Worm (Caenorhabditis elegans) whole organism, late embryonic: ENCODE results near the gene clec-61.

Experiments
- F13H6.1 ChIP-seq: sonication (generic microtip); optimal IDR thresholded peaks from 2 replicates; lab custom pipeline; 2016; ENCODE audit warnings: missing genetic modification characterization, missing compliant biosample characterization
- ama-1 ChIP-seq: fragments of 150-350 bp; optimal IDR thresholded peaks from 2 replicates; lab custom pipeline; 2014
- ceh-19 ChIP-seq: fragments of 200-800 bp; sonication (Bioruptor generic); optimal IDR thresholded peaks from 2 replicates; lab custom pipeline; 2018; ENCODE audit warnings: mild to moderate bottlenecking, missing genetic modification characterization, missing compliant biosample characterization
- ceh-31 ChIP-seq: sonication (generic microtip); optimal IDR thresholded peaks from 2 replicates; lab custom pipeline; 2016; ENCODE audit warnings: missing genetic modification characterization, missing compliant biosample characterization
- elt-2 ChIP-seq: sonication (generic microtip); optimal IDR thresholded peaks from 2 replicates; lab custom pipeline; 2016; ENCODE audit warnings: missing genetic modification reagents, missing genetic modification characterization, missing compliant biosample characterization
- fkh-10 ChIP-seq: fragments of 150-350 bp; optimal IDR thresholded peaks from 2 replicates; lab custom pipeline; 2014; ENCODE audit warnings: missing biosample characterization, missing genetic modification reagents, missing genetic modification characterization
- hlh-30 ChIP-seq: sonication (generic microtip); optimal IDR thresholded peaks from 2 replicates; lab custom pipeline; 2017; ENCODE audit warnings: antibody characterized with exemption, missing genetic modification characterization, missing compliant biosample characterization; ENCODE audit not compliant: insufficient read depth
- nhr-11 ChIP-seq: fragments of 150-350 bp; optimal IDR thresholded peaks from 2 replicates; lab custom pipeline; 2014; ENCODE audit warnings: missing biosample characterization, missing genetic modification characterization
- pqm-1 ChIP-seq: sonication (generic microtip); optimal IDR thresholded peaks from 2 replicates; lab custom pipeline; 2016; ENCODE audit warnings: missing genetic modification characterization, missing compliant biosample characterization
- ttx-3 ChIP-seq: sonication (generic microtip); optimal IDR thresholded peaks from 2 replicates; lab custom pipeline; 2016; ENCODE audit warnings: missing genetic modification reagents, missing genetic modification characterization, missing compliant biosample characterization

DNA sequence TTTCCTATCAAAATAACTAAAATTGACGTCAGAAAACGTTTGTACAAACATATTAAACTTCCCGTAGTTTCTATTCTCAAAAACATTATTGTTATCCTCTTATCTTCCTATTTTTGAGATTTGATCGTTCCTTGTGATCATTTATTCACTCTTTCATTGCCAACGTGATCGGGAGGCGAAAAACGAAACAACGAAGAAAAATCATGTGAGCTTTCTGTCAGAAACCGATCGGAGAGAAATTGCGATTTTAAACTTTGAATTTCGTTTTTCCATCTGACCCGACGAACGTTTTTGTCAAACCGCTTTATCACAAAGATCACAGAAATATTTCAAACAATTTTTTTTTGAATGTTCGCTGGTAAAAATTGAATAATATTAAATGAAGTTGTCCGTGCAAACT, 44.0 kb downstream of the clec-61 start:
- TF ChIP-seq hlh-30 (tag; lab: Kevin White, UChicago) (no peak), fkh-10 (no peak), ttx-3 (tag; lab: Kevin White, UChicago) (no peak), ama-1 (no peak), ceh-19 (GFP tag; lab: Kevin White, UChicago) (no peak), elt-2 (tag; lab: Kevin White, UChicago) (no peak), F13H6.1 (tag; lab: Kevin White, UChicago) (no peak), ceh-31 (no peak), pqm-1 (tag; lab: Kevin White, UChicago) (no peak), nhr-11 (no peak)
